Fruit fly (Drosophila melanogaster): Measurements from ENCODE around the gene Pdh.

Pdh gene

dm6 chr3L:16369526-16369925 is 15.4 kb upstream of the Pdh start, which contains the start of gene CG18814:
TSS of gene CG18814 (plus strand) at chr3L:16369826.
- no peak for TF ChIP-seq Myc (optimal IDR thresholded peaks at IDR 0.05)
- no peak for TF ChIP-seq ey (GFP tag; optimal IDR thresholded peaks at IDR 0.05)
- no peak for TF ChIP-seq Abd-B (GFP tag; optimal IDR thresholded peaks at IDR 0.05)
- TF ChIP-seq Dif (GFP tag; optimal IDR thresholded peaks at IDR 0.05; ENCODE audit: partially characterized antibody): no peak
- no peak for TF ChIP-seq lola (GFP tag; optimal IDR thresholded peaks at IDR 0.05)
- no peak for TF ChIP-seq OdsH (GFP tag; optimal IDR thresholded peaks at IDR 0.05)

DNA sequence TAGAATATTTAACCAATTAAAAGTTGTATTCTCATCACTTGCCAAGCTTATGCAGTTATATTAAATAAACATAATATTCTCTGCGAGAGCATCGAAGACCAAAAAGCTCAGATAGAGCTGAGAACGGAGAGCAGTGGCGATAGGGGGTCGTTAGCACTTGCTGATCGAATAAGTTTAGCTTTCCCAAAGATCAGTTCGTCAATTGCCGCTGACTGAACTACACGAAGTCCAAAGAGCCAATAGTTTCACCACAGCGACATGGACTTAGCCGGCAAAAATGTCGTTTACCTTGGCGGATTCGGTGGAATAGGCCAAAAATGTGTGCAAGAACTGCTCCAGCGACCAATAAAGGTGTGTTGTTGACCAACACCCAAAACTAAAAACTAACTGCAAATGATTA is 14.1 kb upstream of the Pdh start, which contains the start of gene CG4842:
TSS of gene CG4842 (plus strand) at position 191 of the 400 bp plus-strand sequence.
- TF ChIP-seq usp (GFP tag; optimal IDR thresholded peaks at IDR 0.05) (no peak), Vsx2 (GFP tag; optimal IDR thresholded peaks at IDR 0.05; ENCODE audit: partially characterized antibody) (no peak), N (GFP tag; optimal IDR thresholded peaks at IDR 0.05) (no peak), Rel (GFP tag; optimal IDR thresholded peaks at IDR 0.05) (no peak), Rel (tag; optimal IDR thresholded peaks at IDR 0.05) (no peak), dsf (GFP tag; optimal IDR thresholded peaks at IDR 0.05; ENCODE audit: borderline replicate concordance) (no peak), sv (GFP tag; optimal IDR thresholded peaks at IDR 0.05) (no peak), Hr83 (GFP tag; optimal IDR thresholded peaks at IDR 0.05; ENCODE audit: poor library complexity, severe bottlenecking) (no peak), Dfd (GFP tag; optimal IDR thresholded peaks at IDR 0.05) (no peak), foxo (GFP tag; optimal IDR thresholded peaks at IDR 0.05) (no peak), h (GFP tag; optimal IDR thresholded peaks at IDR 0.05) (no peak), ey (GFP tag; optimal IDR thresholded peaks at IDR 0.05) (no peak), rgr (GFP tag; optimal IDR thresholded peaks at IDR 0.05) (no peak)

dm6 chr3L:16367240-16367639 is 13.1 kb upstream of the Pdh start, which contains the start of gene Cpr72Ec:
TSS of gene Cpr72Ec (minus strand) at chr3L:16367340.
- TF ChIP-seq dl (GFP tag; optimal IDR thresholded peaks at IDR 0.05; ENCODE audit: insufficient read depth in 1 of 2, partially characterized antibody in 2 of 2) (no peak), jim (GFP tag; optimal IDR thresholded peaks at IDR 0.05) (no peak), usp (GFP tag; optimal IDR thresholded peaks at IDR 0.05) (no peak), sv (GFP tag; optimal IDR thresholded peaks at IDR 0.05) (no peak), Hr78 (GFP tag; optimal IDR thresholded peaks at IDR 0.05) (no peak), rgr (GFP tag; optimal IDR thresholded peaks at IDR 0.05) (no peak), dmrt93B (GFP tag; optimal IDR thresholded peaks at IDR 0.05) (no peak), Dif (GFP tag; optimal IDR thresholded peaks at IDR 0.05; ENCODE audit: partially characterized antibody) (no peak), Abd-B (GFP tag; optimal IDR thresholded peaks at IDR 0.05) (no peak), fru (GFP tag; optimal IDR thresholded peaks at IDR 0.05) (no peak)

- TF ChIP-seq CrebA (GFP tag; optimal IDR thresholded peaks at IDR 0.05; ENCODE audit: borderline replicate concordance): no peak
- no peak for TF ChIP-seq rgr (GFP tag; optimal IDR thresholded peaks at IDR 0.05)
- no peak for TF ChIP-seq Dif (GFP tag; optimal IDR thresholded peaks at IDR 0.05; ENCODE audit: partially characterized antibody)
- TF ChIP-seq tai (GFP tag; optimal IDR thresholded peaks at IDR 0.05): no peak
- no peak for TF ChIP-seq dmrt93B (GFP tag; optimal IDR thresholded peaks at IDR 0.05)
- no peak for TF ChIP-seq lola (GFP tag; optimal IDR thresholded peaks at IDR 0.05)
- no peak for TF ChIP-seq Sp1 (GFP tag; optimal IDR thresholded peaks at IDR 0.05)
- no peak for TF ChIP-seq h (GFP tag; optimal IDR thresholded peaks at IDR 0.05)
- no peak for TF ChIP-seq sv (GFP tag; optimal IDR thresholded peaks at IDR 0.05)
- no peak for TF ChIP-seq ey (GFP tag; optimal IDR thresholded peaks at IDR 0.05)
- no peak for TF ChIP-seq CG9705 (GFP tag; optimal IDR thresholded peaks at IDR 0.05)
- TF ChIP-seq N (GFP tag; optimal IDR thresholded peaks at IDR 0.05): no peak
- TF ChIP-seq Dfd (GFP tag; optimal IDR thresholded peaks at IDR 0.05): no peak
- no peak for TF ChIP-seq Myc (optimal IDR thresholded peaks at IDR 0.05)
- TF ChIP-seq GATAd (GFP tag; optimal IDR thresholded peaks at IDR 0.05): no peak
- TF ChIP-seq br (GFP tag; optimal IDR thresholded peaks at IDR 0.05): no peak
Measured at dm6 chr3L:16364599-16364998, 10.5 kb upstream of the Pdh start, which contains the start of gene Cpr72Eb. TSS of gene Cpr72Eb (plus strand) at chr3L:16364899.

- TF ChIP-seq OdsH (GFP tag; optimal IDR thresholded peaks at IDR 0.05): peak; percentile 81
- TF ChIP-seq woc (GFP tag; optimal IDR thresholded peaks at IDR 0.05): peak; percentile 67
- TF ChIP-seq CG9705 (GFP tag; optimal IDR thresholded peaks at IDR 0.05): peak; percentile 39
- TF ChIP-seq Myc (optimal IDR thresholded peaks at IDR 0.05): no peak
- TF ChIP-seq br (GFP tag; optimal IDR thresholded peaks at IDR 0.05): peak; percentile 73
- peak; percentile 25 for TF ChIP-seq CG32264 (GFP tag; optimal IDR thresholded peaks at IDR 0.05)
- TF ChIP-seq N (GFP tag; optimal IDR thresholded peaks at IDR 0.05): no peak
- TF ChIP-seq psq (GFP tag; optimal IDR thresholded peaks at IDR 0.05): peak; percentile 66
- peak; percentile 78 for TF ChIP-seq Sp1 (GFP tag; optimal IDR thresholded peaks at IDR 0.05)
- no peak for TF ChIP-seq Hr83 (GFP tag; optimal IDR thresholded peaks at IDR 0.05; ENCODE audit: poor library complexity, severe bottlenecking)
- TF ChIP-seq Vsx2 (GFP tag; optimal IDR thresholded peaks at IDR 0.05; ENCODE audit: partially characterized antibody): no peak
- no peak for TF ChIP-seq Mio (GFP tag; optimal IDR thresholded peaks at IDR 0.05)
- peak; percentile 56 for TF ChIP-seq dmrt93B (GFP tag; optimal IDR thresholded peaks at IDR 0.05)
- TF ChIP-seq fru (GFP tag; optimal IDR thresholded peaks at IDR 0.05): peak; percentile 81
- peak; percentile 27 for TF ChIP-seq brk (GFP tag; optimal IDR thresholded peaks at IDR 0.05)
- no peak for TF ChIP-seq CrebA (GFP tag; optimal IDR thresholded peaks at IDR 0.05; ENCODE audit: borderline replicate concordance)
- no peak for TF ChIP-seq sv (GFP tag; optimal IDR thresholded peaks at IDR 0.05)
- TF ChIP-seq h (GFP tag; optimal IDR thresholded peaks at IDR 0.05): peak; percentile 83
- peak; percentile 70 for TF ChIP-seq rgr (GFP tag; optimal IDR thresholded peaks at IDR 0.05)
- TF ChIP-seq ey (GFP tag; optimal IDR thresholded peaks at IDR 0.05): peak; percentile 69
- TF ChIP-seq HLH106 (tag; optimal IDR thresholded peaks at IDR 0.05): peak; percentile 82
- peak; percentile 65 for TF ChIP-seq Hnf4 (GFP tag; optimal IDR thresholded peaks at IDR 0.05)
- TF ChIP-seq dl (GFP tag; optimal IDR thresholded peaks at IDR 0.05; ENCODE audit: insufficient read depth in 1 of 2, partially characterized antibody in 2 of 2): no peak
- TF ChIP-seq lola (GFP tag; optimal IDR thresholded peaks at IDR 0.05): no peak
- peak in 1 of 2 experiments; percentile 78 for TF ChIP-seq foxo (GFP tag; optimal IDR thresholded peaks at IDR 0.05)
- no peak for TF ChIP-seq Dfd (GFP tag; optimal IDR thresholded peaks at IDR 0.05)
Measured at dm6 chr3L:16364182-16364581, 10.1 kb upstream of the Pdh start.

Measured in whole organism, wandering third instar larva.